Worm (Caenorhabditis elegans) whole organism, L4 larva: ENCODE data around the gene rrp-8.

Experiments used
- ceh-20 ChIP-seq: fragments of 200-800 bp; sonication (Bioruptor generic); IDR thresholded peaks from 2 replicates; pipeline ENCODE4 v1.3.6; 2022; ENCODE audit warnings: missing genetic modification reagents, missing genetic modification characterization, missing compliant biosample characterization
- ceh-44 ChIP-seq: fragments of 200-800 bp; sonication (Bioruptor generic); IDR thresholded peaks from 2 replicates; pipeline ENCODE4 v1.3.6; 2022; ENCODE audit warnings: missing genetic modification reagents, missing genetic modification characterization, missing compliant biosample characterization
- pha-4 ChIP-seq, 2 experiments: fragments of 150-350 bp in 1 of 2; fragments of 200-800 bp in 1 of 2; sonication (Bioruptor generic) in 1 of 2; IDR thresholded peaks in 1 of 2; optimal IDR thresholded peaks in 1 of 2; 2 replicates each; pipeline versions ENCODE4 v1.3.6 to Lab custom; 2014 to 2022; ENCODE audit warnings: missing genetic modification characterization in 2 of 2, missing genetic modification reagents in 2 of 2, missing biosample characterization in 1 of 2, missing compliant biosample characterization in 1 of 2

DNA sequence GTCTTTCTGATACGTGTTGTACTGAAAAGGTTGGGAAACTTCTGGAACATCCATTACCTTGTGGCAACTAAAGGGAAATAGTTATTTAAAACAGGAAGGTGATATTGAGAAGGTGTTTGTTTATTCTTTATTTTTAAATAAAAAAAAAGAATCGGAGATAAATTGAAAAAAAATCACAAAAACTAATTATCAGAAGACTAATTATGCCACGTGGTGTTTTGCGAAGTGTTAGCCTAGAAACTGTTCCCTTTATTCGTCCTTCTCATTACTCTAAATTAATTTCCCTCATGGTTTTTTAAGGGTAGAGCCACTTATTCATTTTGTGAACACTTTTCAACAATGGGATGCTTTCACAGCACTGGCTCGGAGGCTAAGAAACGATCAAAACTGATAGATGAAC, 5.0 kb downstream of the rrp-8 start, which contains the start of gene gpa-4:
- no peak for TF ChIP-seq ceh-20 (GFP tag; lab: Robert Waterston, UW)
- no peak for TF ChIP-seq pha-4 (GFP tag; IDR thresholded peaks at IDR 0.05; lab: Robert Waterston, UW)
- TF ChIP-seq pha-4 (tag; optimal IDR thresholded peaks at IDR 0.05; lab: Kevin White, UChicago), result no peak
- no peak for TF ChIP-seq ceh-44 (GFP tag; lab: Robert Waterston, UW)
